Fruit fly (Drosophila melanogaster): ENCODE results near the gene Pgant4.

The Pgant4 gene

dm6 chr2L:3444789-3445188 lies 27.6 kb upstream of the Pgant4 start (continued):
- TF ChIP-seq Mad (GFP tag; optimal IDR thresholded peaks at IDR 0.05): peak; percentile 51
- peak; percentile 55 for TF ChIP-seq CG12769 (tag; optimal IDR thresholded peaks at IDR 0.05)
- no peak for TF ChIP-seq cwo (GFP tag; optimal IDR thresholded peaks at IDR 0.05)
- no peak for TF ChIP-seq grn (GFP tag; optimal IDR thresholded peaks at IDR 0.05)
- no peak for TF ChIP-seq CG14965 (GFP tag; optimal IDR thresholded peaks at IDR 0.05; ENCODE audit: borderline replicate concordance)
- TF ChIP-seq chn (GFP tag; optimal IDR thresholded peaks at IDR 0.05): peak; percentile 42
- no peak for TF ChIP-seq CG15479 (GFP tag; optimal IDR thresholded peaks at IDR 0.05)
- no peak for TF ChIP-seq CG15011 (GFP tag; optimal IDR thresholded peaks at IDR 0.05)
- TF ChIP-seq mld (GFP tag; IDR thresholded peaks at IDR 0.05; ENCODE audit: partially characterized antibody): no peak
- peak; percentile 38; the same call in 1 of the 2 replicates for TF ChIP-seq Nf-YA (GFP tag; IDR thresholded peaks at IDR 0.05)
- peak; percentile 2 for TF ChIP-seq CG3163 (GFP tag; optimal IDR thresholded peaks at IDR 0.05)
- TF ChIP-seq CG14050 (GFP tag; IDR thresholded peaks at IDR 0.05): no peak; the same call in 2 of the 3 replicates
- TF ChIP-seq otp (GFP tag; IDR thresholded peaks at IDR 0.05): peak; percentile 67; the same call in 1 of the 3 replicates
- 0 out of 2 replicates have a peak, but pooled peaks have one; percentile 22 for TF ChIP-seq CG5953 (GFP tag; IDR thresholded peaks at IDR 0.05)
- 0 out of 2 replicates have a peak, but pooled peaks have one; percentile 21 for TF ChIP-seq al (GFP tag; IDR thresholded peaks at IDR 0.05)
- no peak for TF ChIP-seq pita (GFP tag; optimal IDR thresholded peaks at IDR 0.05)
- no peak for TF ChIP-seq cato (GFP tag; optimal IDR thresholded peaks at IDR 0.05; ENCODE audit: borderline replicate concordance)
- TF ChIP-seq bab2 (GFP tag; optimal IDR thresholded peaks at IDR 0.05): peak; percentile 28
- peak; percentile 39 for TF ChIP-seq row (GFP tag; IDR thresholded peaks at IDR 0.05)
- TF ChIP-seq sug (tag; optimal IDR thresholded peaks at IDR 0.05): no peak
- peak; percentile 48 for TF ChIP-seq phol (tag; optimal IDR thresholded peaks at IDR 0.05)
- TF ChIP-seq CG1602 (GFP tag; optimal IDR thresholded peaks at IDR 0.05): peak; percentile 5
- no peak for TF ChIP-seq Hmr (GFP tag; optimal IDR thresholded peaks at IDR 0.05)
- TF ChIP-seq pzg (GFP tag; optimal IDR thresholded peaks at IDR 0.05): no peak
- TF ChIP-seq Dbx (GFP tag; IDR thresholded peaks at IDR 0.05): no peak
- peak; percentile 35; the same call in 1 of the 3 replicates for TF ChIP-seq CG11560 (tag; IDR thresholded peaks at IDR 0.05)
- no peak for TF ChIP-seq Neu2 (GFP tag; optimal IDR thresholded peaks at IDR 0.05; ENCODE audit: borderline replicate concordance)
- peak; percentile 52 for TF ChIP-seq CG9609 (GFP tag; optimal IDR thresholded peaks at IDR 0.05)
- TF ChIP-seq inv (GFP tag; IDR thresholded peaks at IDR 0.05; ENCODE audit: partially characterized antibody): no peak
- no peak for TF ChIP-seq Gsc (GFP tag; IDR thresholded peaks at IDR 0.05)
- peak; percentile 29 for TF ChIP-seq CG18476 (GFP tag; optimal IDR thresholded peaks at IDR 0.05)
- TF ChIP-seq gro (GFP tag; optimal IDR thresholded peaks at IDR 0.05): no peak
- TF ChIP-seq CG32772 (GFP tag; IDR thresholded peaks at IDR 0.05): peak; percentile 50
- no peak for TF ChIP-seq CG16779 (GFP tag; IDR thresholded peaks at IDR 0.05)
- no peak for TF ChIP-seq CG12299 (tag; optimal IDR thresholded peaks at IDR 0.05)
- TF ChIP-seq CG11085 (GFP tag; IDR thresholded peaks at IDR 0.05): 0 out of 2 replicates have a peak, but pooled peaks have one; percentile 34
- peak; percentile 47 for TF ChIP-seq pnt (GFP tag; optimal IDR thresholded peaks at IDR 0.05)
- peak; percentile 24 for TF ChIP-seq vfl (GFP tag; optimal IDR thresholded peaks at IDR 0.05)
- TF ChIP-seq CG11398 (GFP tag; optimal IDR thresholded peaks at IDR 0.05): no peak
- TF ChIP-seq CTCF (GFP tag; optimal IDR thresholded peaks at IDR 0.05): no peak
- TF ChIP-seq Ada2b (GFP tag; IDR thresholded peaks at IDR 0.05): peak; percentile 73
- TF ChIP-seq gsb-n (tag; optimal IDR thresholded peaks at IDR 0.05): no peak
- TF ChIP-seq Hr3 (GFP tag; optimal IDR thresholded peaks at IDR 0.05): peak; percentile 32
- no peak for TF ChIP-seq Dek (tag; optimal IDR thresholded peaks at IDR 0.05)
- TF ChIP-seq wek (GFP tag; optimal IDR thresholded peaks at IDR 0.05): no peak
- no peak; the same call in 2 of the 3 replicates for TF ChIP-seq croc (GFP tag; conservative IDR thresholded peaks at IDR 0.05)
- no peak for TF ChIP-seq CG3407 (GFP tag; optimal IDR thresholded peaks at IDR 0.05)
- no peak for TF ChIP-seq Doc2 (GFP tag; IDR thresholded peaks at IDR 0.05)
- peak; percentile 28 for TF ChIP-seq CG15514 (GFP tag; optimal IDR thresholded peaks at IDR 0.05)
- TF ChIP-seq gcm2 (GFP tag; optimal IDR thresholded peaks at IDR 0.05): no peak
- peak; percentile 2 for TF ChIP-seq CG10654 (GFP tag; optimal IDR thresholded peaks at IDR 0.05)
- TF ChIP-seq CG6813 (GFP tag; optimal IDR thresholded peaks at IDR 0.05): no peak
